Worm (Caenorhabditis elegans): Measurements from ENCODE around the gene snt-7.

Gene snt-7

ce11 chrX:15221107-15221506, 22.2 kb upstream of the snt-7 start:
- TF ChIP-seq snpc-4 (tag; optimal IDR thresholded peaks at IDR 0.05) (peak; percentile 0), elt-3 (tag; optimal IDR thresholded peaks at IDR 0.05) (no peak)

- TF ChIP-seq sup-37 (GFP tag; optimal IDR thresholded peaks at IDR 0.05) = no peak
- TF ChIP-seq nhr-71 (tag; optimal IDR thresholded peaks at IDR 0.05) = peak; percentile 9
- TF ChIP-seq lin-13 (GFP tag; optimal IDR thresholded peaks at IDR 0.05) = no peak
- no peak for TF ChIP-seq lin-35 (GFP tag; optimal IDR thresholded peaks at IDR 0.05)
- TF ChIP-seq fkh-4 (tag; optimal IDR thresholded peaks at IDR 0.05; ENCODE audit: borderline replicate concordance) = peak; percentile 18
- TF ChIP-seq rnt-1 (tag; optimal IDR thresholded peaks at IDR 0.05) = no peak
- TF ChIP-seq nhr-47 (tag; optimal IDR thresholded peaks at IDR 0.05) = peak; percentile 17
- peak; percentile 41 for TF ChIP-seq lin-14 (GFP tag; optimal IDR thresholded peaks at IDR 0.05)
- peak; percentile 78 for TF ChIP-seq unc-86 (tag; optimal IDR thresholded peaks at IDR 0.05)
- peak; percentile 97 for TF ChIP-seq dsc-1 (tag; optimal IDR thresholded peaks at IDR 0.05)
Measured at ce11 chrX:15215272-15215671, 16.3 kb upstream of the snt-7 start.

ce11 chrX:15213182-15213829, 14.4 kb upstream of the snt-7 start, which contains the start of the genes H03A11.13 and famk-1:
TSS of gene H03A11.13 (minus strand) at chrX:15213232.
TSS of gene famk-1 (minus strand) at chrX:15213259.
- TF ChIP-seq nhr-85 (tag) (peak; percentile 42), ztf-4 (tag; optimal IDR thresholded peaks at IDR 0.05) (no peak), lin-39 (tag; optimal IDR thresholded peaks at IDR 0.05) (no peak)

ce11 chrX:15200720-15201119, 1.8 kb upstream of the snt-7 start:
- TF ChIP-seq swsn-7 (tag; optimal IDR thresholded peaks at IDR 0.05) (peak; percentile 5), isw-1 (GFP tag; IDR thresholded peaks at IDR 0.05) (no peak), ceh-90 (tag; optimal IDR thresholded peaks at IDR 0.05) (no peak), ceh-8 (GFP tag; optimal IDR thresholded peaks at IDR 0.05) (no peak), pax-3 (tag; optimal IDR thresholded peaks at IDR 0.05) (no peak), alr-1 (tag; optimal IDR thresholded peaks at IDR 0.05; ENCODE audit: borderline replicate concordance) (no peak), sox-4 (tag; optimal IDR thresholded peaks at IDR 0.05) (no peak), F16B12.6 (tag; optimal IDR thresholded peaks at IDR 0.05) (no peak), elt-3 (tag; optimal IDR thresholded peaks at IDR 0.05) (peak in 2 of 6 experiments; percentile 22 to 55), fkh-10 (GFP tag; optimal IDR thresholded peaks at IDR 0.05) (no peak), nhr-71 (tag; optimal IDR thresholded peaks at IDR 0.05) (peak; percentile 44), efl-1 (optimal IDR thresholded peaks at IDR 0.05) (peak in 1 of 2 experiments; percentile 9), efl-1 (GFP tag; optimal IDR thresholded peaks at IDR 0.05 in 1 of 2) (peak in 1 of 2 experiments; percentile 14), C04F5.9 (tag; optimal IDR thresholded peaks at IDR 0.05) (no peak), skn-1 (tag; optimal IDR thresholded peaks at IDR 0.05) (no peak), nhr-76 (tag; optimal IDR thresholded peaks at IDR 0.05) (no peak), grh-1 (GFP tag; IDR thresholded peaks at IDR 0.05) (0 out of 2 replicates have a peak, but pooled peaks have one; percentile 26), nhr-12 (tag; optimal IDR thresholded peaks at IDR 0.05) (no peak), mef-2 (tag; optimal IDR thresholded peaks at IDR 0.05) (no peak), blmp-1 (tag; optimal IDR thresholded peaks at IDR 0.05) (peak; percentile 14), tbx-2 (tag; optimal IDR thresholded peaks at IDR 0.05) (no peak), nhr-85 (tag) (no peak), pag-3 (tag; optimal IDR thresholded peaks at IDR 0.05; ENCODE audit: borderline replicate concordance, insufficient read depth) (no peak), nhr-47 (tag; optimal IDR thresholded peaks at IDR 0.05) (peak; percentile 58), pqm-1 (tag; optimal IDR thresholded peaks at IDR 0.05) (no peak), nhr-237 (tag; optimal IDR thresholded peaks at IDR 0.05) (no peak), unc-62 (GFP tag; optimal IDR thresholded peaks at IDR 0.05) (no peak), fkh-8 (tag; optimal IDR thresholded peaks at IDR 0.05) (no peak), mab-9 (GFP tag; IDR thresholded peaks at IDR 0.05) (no peak), snpc-4 (tag; optimal IDR thresholded peaks at IDR 0.05) (no peak), efl-3 (GFP tag; optimal IDR thresholded peaks at IDR 0.05) (no peak), nhr-20 (tag; optimal IDR thresholded peaks at IDR 0.05) (peak; percentile 56), dsc-1 (tag; optimal IDR thresholded peaks at IDR 0.05) (peak; percentile 23), ztf-4 (tag; optimal IDR thresholded peaks at IDR 0.05) (no peak), dpl-1 (GFP tag; optimal IDR thresholded peaks at IDR 0.05) (no peak), ceh-88 (GFP tag; IDR thresholded peaks at IDR 0.05) (no peak), ceh-63 (GFP tag; optimal IDR thresholded peaks at IDR 0.05) (no peak), hpl-2 (GFP tag; optimal IDR thresholded peaks at IDR 0.05) (no peak)

Data from whole organism, L1 larva.